Fruit fly (Drosophila melanogaster) S2 (cell line): Measurements from ENCODE around the gene Pcd.
A peak's percentile ranks its signal among the peaks of the same experiment; 100 is the strongest.

Source experiments
- CG8478 ChIP-seq: fragments of >200 bp; optimal IDR thresholded peaks from 2 replicates; lab custom pipeline; 2018
- CTCF ChIP-seq, 2 experiments: fragments of >200 bp; optimal IDR thresholded peaks; 2 replicates each; lab custom pipeline; 2018

The Pcd gene

DNA sequence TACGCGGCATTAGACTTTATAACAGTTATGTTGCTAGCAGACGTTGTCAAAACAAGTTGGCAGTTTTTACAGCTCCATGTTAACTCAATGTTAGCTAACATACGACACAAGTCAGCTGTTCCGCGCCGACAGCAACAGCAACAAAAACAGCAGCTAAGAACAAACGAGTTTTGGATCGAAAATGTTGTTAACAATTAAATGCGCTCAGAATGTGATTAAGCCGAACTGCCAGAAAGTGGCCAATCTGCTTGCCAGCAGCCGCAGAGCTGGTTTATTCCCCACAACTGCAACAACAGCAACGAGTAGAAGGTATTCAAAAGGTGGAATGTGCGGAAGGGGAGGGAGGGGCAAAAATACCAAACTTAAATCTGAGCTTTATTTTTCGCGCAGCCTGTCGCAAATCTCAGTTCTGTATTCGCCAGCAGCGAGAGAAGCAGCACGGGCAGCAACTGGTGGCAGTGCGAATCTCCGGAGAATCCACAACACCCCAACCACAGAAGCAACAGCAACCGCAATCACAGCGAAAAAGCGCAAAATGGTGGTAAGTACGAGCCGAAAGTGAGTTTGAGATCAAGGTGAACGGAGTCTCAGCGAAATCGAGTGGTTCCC, at the start of gene Pcd:
Pcd (plus strand) TSS at position 116 of the 609 bp plus-strand sequence.
- TF ChIP-seq CTCF (optimal IDR thresholded peaks at IDR 0.05; lab: Kevin White, UChicago): no peak
- TF ChIP-seq CG8478: no peak

DNA sequence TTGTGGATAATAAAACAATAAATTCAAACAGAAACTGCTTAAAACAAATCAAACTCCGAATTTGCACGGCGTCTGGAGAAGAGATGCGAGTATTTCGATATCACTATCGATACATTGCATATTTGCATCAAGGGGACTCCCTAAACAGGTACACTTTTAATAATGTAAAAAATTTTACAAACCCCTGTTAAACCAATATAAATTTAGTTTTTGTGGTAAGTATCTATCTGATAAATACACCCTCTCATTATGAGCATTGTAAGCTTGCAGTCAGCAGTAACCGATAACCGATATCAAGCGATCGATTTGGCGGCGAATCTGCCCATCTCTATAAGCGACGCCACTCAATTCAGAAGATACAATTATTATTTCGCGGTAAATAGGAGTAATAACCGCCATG, 47.6 kb upstream of the Pcd start, which contains the start of the genes Bub3 and Cap-D2:
Bub3 (minus strand) TSS at position 89 of the 400 bp plus-strand sequence.
Cap-D2 (plus strand) TSS at position 319 of the 400 bp plus-strand sequence.
- TF ChIP-seq CG8478: no peak

DNA sequence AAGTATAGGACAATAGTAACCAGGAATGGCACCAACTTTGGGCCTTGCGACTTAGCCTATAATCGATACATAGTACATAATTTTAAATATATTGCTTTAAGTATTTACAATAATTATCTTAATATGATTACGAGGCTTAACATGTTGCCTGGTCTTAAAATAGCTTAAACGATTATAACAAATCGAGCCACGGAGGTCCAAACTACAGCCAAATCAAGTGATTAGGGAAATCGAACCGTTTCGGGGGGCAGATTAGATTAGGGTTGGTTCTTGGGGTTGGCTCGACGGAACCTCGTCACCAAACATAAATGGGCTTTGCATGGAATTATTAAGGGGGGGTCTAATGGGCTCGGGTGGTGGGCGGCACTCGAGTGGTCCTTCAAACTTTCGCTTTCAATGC, 41.7 kb upstream of the Pcd start:
- no peak for TF ChIP-seq CG8478
- TF ChIP-seq CTCF (optimal IDR thresholded peaks at IDR 0.05; lab: Kevin White, UChicago): no peak

dm6 chr3R:29682152-29682600, 40.8 kb upstream of the Pcd start, which contains the start of the genes CG7582 and Gycalpha99B:
Gene CG7582, minus strand, starts transcription at chr3R:29682278.
Gene Gycalpha99B, plus strand, starts transcription at chr3R:29682503.
- TF ChIP-seq CG8478 (no peak), CTCF (optimal IDR thresholded peaks at IDR 0.05; lab: Kevin White, UChicago) (peak in 1 of 2 experiments; percentile 13)

- no peak for TF ChIP-seq CG8478
- TF ChIP-seq CTCF (optimal IDR thresholded peaks at IDR 0.05; lab: Kevin White, UChicago): no peak
Observed at dm6 chr3R:29686698-29687097, 36.3 kb upstream of the Pcd start.

dm6 chr3R:29689211-29689610, 33.8 kb upstream of the Pcd start, which contains the start of gene Obp99c:
Gene Obp99c, minus strand, starts transcription at chr3R:29689311.
- TF ChIP-seq CG8478 (no peak), CTCF (optimal IDR thresholded peaks at IDR 0.05; lab: Kevin White, UChicago) (no peak)

DNA sequence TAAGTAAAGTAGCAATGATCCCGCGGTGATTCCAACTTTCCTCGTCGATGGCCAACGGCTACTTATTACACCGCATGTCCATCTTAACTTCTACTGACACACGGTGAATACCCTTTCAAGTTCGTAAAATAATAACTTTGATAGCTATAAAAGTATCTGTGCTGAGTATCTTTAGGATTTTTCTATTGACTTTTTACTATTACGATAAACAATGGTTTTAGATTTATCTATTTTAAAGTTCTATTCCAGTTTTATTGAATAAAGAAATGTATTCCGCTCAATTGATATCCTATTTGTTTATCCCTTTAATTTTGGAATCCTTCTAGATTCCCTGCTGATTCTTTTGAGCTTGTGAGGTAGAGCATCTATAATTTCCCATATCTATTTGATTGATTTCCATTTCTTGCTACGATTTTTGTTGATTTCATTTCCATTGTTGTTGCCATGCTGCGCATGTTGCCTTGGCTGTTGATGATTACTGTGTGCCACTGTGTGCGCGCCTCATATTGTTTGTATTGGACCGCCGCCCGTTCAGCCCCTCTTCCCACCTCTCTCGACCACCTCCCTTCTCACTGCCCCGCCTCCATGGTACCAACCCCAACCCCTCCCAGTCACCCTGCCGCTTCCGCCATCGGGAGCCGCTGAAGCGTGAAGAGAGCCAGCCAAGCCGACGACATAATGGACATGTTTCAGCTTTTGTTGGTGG, 33.0 kb upstream of the Pcd start:
- TF ChIP-seq CG8478 (no peak), CTCF (optimal IDR thresholded peaks at IDR 0.05; lab: Kevin White, UChicago) (no peak)

- TF ChIP-seq CG8478 (no peak), CTCF (optimal IDR thresholded peaks at IDR 0.05; lab: Kevin White, UChicago) (no peak)
Observed at dm6 chr3R:29690539-29690852, 32.5 kb upstream of the Pcd start.

DNA sequence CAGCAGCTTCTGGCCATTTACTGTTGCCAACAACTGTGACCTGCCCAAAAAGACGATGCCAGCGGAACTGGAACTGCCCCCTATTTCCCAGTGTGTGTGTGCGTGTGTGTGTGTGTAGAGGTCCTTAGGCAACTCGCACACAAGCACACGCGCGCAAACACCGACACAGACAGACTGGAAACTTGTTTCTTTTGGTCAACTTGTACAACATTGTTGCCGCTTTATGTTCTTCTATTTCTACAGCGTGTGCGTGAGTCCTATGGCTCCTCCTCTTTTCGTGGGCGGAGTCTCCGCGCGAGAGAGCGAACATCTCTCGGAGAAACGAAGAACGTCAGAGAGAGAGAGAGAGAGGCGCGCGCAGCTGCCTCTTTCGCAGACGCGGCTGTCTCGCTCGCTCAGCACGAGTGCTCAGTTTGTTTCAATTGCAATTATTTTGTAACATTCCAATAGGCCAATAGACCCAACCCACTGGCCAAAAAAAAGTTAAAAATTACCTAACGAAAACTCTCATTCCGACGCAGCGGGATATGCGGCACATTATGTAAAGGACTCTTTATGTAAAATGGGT, 31.9 kb upstream of the Pcd start:
- TF ChIP-seq CG8478 (no peak), CTCF (optimal IDR thresholded peaks at IDR 0.05; lab: Kevin White, UChicago) (no peak)

- TF ChIP-seq CG8478 (no peak), CTCF (optimal IDR thresholded peaks at IDR 0.05; lab: Kevin White, UChicago) (no peak)
Observed at dm6 chr3R:29692009-29692641, 30.8 kb upstream of the Pcd start, which contains the start of gene dmrt99B. Gene dmrt99B, plus strand, starts transcription at chr3R:29692591.

dm6 chr3R:29695744-29696143, 27.2 kb upstream of the Pcd start:
- TF ChIP-seq CG8478: no peak
- no peak for TF ChIP-seq CTCF (optimal IDR thresholded peaks at IDR 0.05; lab: Kevin White, UChicago)

dm6 chr3R:29696359-29696758, 26.6 kb upstream of the Pcd start:
- TF ChIP-seq CTCF (optimal IDR thresholded peaks at IDR 0.05; lab: Kevin White, UChicago) (no peak), CG8478 (no peak)

DNA sequence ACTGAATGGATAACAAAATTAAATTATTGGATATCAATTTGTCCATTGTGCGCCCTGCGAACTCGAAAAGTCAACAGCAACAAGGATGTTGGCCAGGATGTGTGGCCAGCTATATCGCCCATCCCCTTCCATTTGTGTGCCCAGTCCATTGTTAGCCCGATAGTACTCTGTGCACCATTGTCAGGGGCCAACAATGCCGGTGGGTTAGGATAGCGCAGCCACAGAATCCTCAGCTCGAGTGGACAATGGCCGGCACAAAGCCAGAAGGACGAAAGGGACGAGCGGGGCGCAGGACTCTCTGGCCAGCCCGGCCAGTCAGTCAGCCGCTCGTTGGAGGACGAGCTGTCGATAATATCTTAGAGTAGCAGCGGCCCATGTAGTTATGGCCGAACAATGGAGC, 25.1 kb upstream of the Pcd start:
- TF ChIP-seq CG8478 (no peak), CTCF (optimal IDR thresholded peaks at IDR 0.05; lab: Kevin White, UChicago) (no peak)

DNA sequence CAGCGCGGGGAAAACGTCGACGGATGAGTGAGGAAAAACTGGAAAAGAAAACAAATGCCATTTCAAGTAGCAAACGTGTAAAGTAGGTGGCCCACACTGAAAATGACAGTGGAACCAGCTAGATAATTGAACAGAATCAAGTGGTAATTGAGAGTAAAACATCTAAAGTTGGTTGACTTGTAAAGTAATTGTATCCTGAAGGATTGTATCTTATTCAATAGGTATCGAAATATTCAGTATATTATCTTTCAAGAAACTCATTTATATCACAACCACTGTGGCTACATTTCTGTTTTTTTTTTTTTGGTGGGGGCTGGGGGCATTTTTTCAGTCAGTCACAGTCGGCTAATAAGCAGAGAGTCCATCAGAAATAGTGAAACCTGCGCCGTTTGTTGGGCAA, 23.7 kb upstream of the Pcd start:
- TF ChIP-seq CTCF (optimal IDR thresholded peaks at IDR 0.05; lab: Kevin White, UChicago): no peak
- TF ChIP-seq CG8478: no peak

DNA sequence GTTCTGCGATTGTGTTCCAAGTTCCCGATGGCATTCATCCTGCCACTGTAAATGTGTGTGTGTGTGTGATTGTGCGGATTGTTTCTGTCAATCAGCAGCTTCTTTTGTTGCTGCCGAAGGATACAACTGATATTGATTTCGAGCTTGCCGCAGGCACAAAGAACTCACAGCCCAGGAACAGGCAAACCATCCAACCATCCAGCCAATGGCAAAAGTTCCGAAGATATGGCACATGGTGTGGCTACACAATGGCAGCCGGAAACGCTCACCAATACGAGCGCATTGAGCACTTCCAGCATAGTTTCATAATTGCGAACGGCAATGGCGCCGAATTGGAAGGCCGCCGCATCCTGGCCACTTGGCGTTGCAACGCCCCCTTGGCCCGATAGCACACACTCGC, 21.2 kb upstream of the Pcd start:
- TF ChIP-seq CG8478: no peak
- no peak for TF ChIP-seq CTCF (optimal IDR thresholded peaks at IDR 0.05; lab: Kevin White, UChicago)

DNA sequence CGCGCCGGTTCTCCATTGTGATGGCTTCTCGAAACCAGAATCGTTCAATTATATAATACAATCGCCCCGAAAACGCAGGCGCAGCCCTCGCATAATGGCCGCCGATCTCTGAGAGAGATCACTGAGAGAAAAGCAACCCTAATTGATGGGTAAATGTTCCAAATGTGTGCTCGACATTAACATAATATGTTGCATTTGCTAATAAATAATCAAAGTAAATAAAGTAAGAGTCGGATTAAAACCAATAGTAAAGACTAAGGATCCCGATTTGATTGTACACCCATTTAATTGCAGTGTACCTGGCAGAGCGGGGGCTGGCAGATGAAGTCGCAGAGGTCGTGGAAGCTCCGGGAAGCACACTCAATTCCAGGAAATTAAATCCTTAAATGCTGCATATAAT, 18.4 kb upstream of the Pcd start:
- no peak for TF ChIP-seq CTCF (optimal IDR thresholded peaks at IDR 0.05; lab: Kevin White, UChicago)
